Worm (Caenorhabditis elegans) whole organism, L2 larva: ENCODE results near the gene F32D8.15.

Experiments
- alr-1 ChIP-seq: fragments of 150-350 bp; optimal IDR thresholded peaks from 2 replicates; lab custom pipeline; 2014; ENCODE audit warnings: missing biosample characterization, missing genetic modification characterization
- ama-1 ChIP-seq: fragments of 150-350 bp; optimal IDR thresholded peaks from 2 replicates; lab custom pipeline; 2018; ENCODE audit warnings: inconsistent platforms
- lin-39 ChIP-seq: fragments of 150-350 bp; optimal IDR thresholded peaks from 2 replicates; lab custom pipeline; 2014; ENCODE audit warnings: missing biosample characterization, missing genetic modification reagents, missing genetic modification characterization
- nhr-11 ChIP-seq: fragments of 150-350 bp; optimal IDR thresholded peaks from 2 replicates; lab custom pipeline; 2014; ENCODE audit warnings: missing biosample characterization, missing genetic modification characterization
- nhr-237 ChIP-seq: fragments of 150-350 bp; optimal IDR thresholded peaks from 2 replicates; lab custom pipeline; 2014; ENCODE audit warnings: missing biosample characterization, missing genetic modification characterization
- nhr-6 ChIP-seq: fragments of 150-350 bp; optimal IDR thresholded peaks from 2 replicates; lab custom pipeline; 2014; ENCODE audit warnings: missing biosample characterization, missing genetic modification characterization
- zag-1 ChIP-seq: fragments of 150-350 bp; optimal IDR thresholded peaks from 2 replicates; lab custom pipeline; 2014; ENCODE audit warnings: missing biosample characterization, missing genetic modification characterization

ce11 chrV:10902682-10903081 is 1.2 kb upstream of the F32D8.15 start, which contains the start of gene F32D8.8:
- no peak for TF ChIP-seq nhr-6
- no peak for TF ChIP-seq nhr-237 (tag; lab: Kevin White, UChicago)
- no peak for TF ChIP-seq alr-1 (tag; lab: Kevin White, UChicago)
- no peak for TF ChIP-seq nhr-11 (tag; lab: Kevin White, UChicago)
- no peak for TF ChIP-seq lin-39 (tag; lab: Kevin White, UChicago)
- TF ChIP-seq ama-1 (lab: Kevin White, UChicago), result no peak
- no peak for TF ChIP-seq zag-1
